Fruit fly (Drosophila melanogaster) Kc167 (cell line): ENCODE measurements around the gene para.

ENCODE experiments used
- Myc ChIP-seq: fragments of >200 bp; optimal IDR thresholded peaks from 2 replicates; lab custom pipeline; 2017; ENCODE audit warnings: missing external identifiers
- Sin3A ChIP-seq: fragments of >200 bp; optimal IDR thresholded peaks from 2 replicates; lab custom pipeline; 2018; ENCODE audit warnings: missing external identifiers
- h ChIP-seq: fragments of >200 bp; optimal IDR thresholded peaks from 3 replicates; lab custom pipeline; 2018; ENCODE audit warnings: missing external identifiers
- insv ChIP-seq: fragments of >200 bp; optimal IDR thresholded peaks from 3 replicates; lab custom pipeline; 2018; ENCODE audit warnings: missing external identifiers
- psq ChIP-seq: fragments of >200 bp; optimal IDR thresholded peaks from 2 replicates; lab custom pipeline; 2017; ENCODE audit warnings: missing external identifiers
- ttk ChIP-seq: sonication (Bioruptor generic); optimal IDR thresholded peaks from 2 replicates; lab custom pipeline; 2017; ENCODE audit warnings: missing external identifiers

- no peak for TF ChIP-seq insv (lab: Kevin White, UChicago)
- no peak for TF ChIP-seq psq
- TF ChIP-seq h (lab: Kevin White, UChicago), result no peak
- TF ChIP-seq Sin3A, result no peak
- TF ChIP-seq Myc (lab: Kevin White, UChicago), result no peak
- no peak for TF ChIP-seq ttk (lab: Kevin White, UChicago)
Measured at dm6 chrX:16456582-16456981, 76.3 kb downstream of the para start.
